Fruit fly (Drosophila melanogaster) whole organism, larva: ENCODE data around the gene CG12974.

ENCODE experiments used
- noc ChIP-seq: fragments of 200-800 bp; sonication (Bioruptor generic); optimal IDR thresholded peaks from 3 replicates; lab custom pipeline; 2019; ENCODE audit warnings: missing biosample characterization, mild to moderate bottlenecking, missing genetic modification characterization, moderate library complexity

The CG12974 gene

DNA sequence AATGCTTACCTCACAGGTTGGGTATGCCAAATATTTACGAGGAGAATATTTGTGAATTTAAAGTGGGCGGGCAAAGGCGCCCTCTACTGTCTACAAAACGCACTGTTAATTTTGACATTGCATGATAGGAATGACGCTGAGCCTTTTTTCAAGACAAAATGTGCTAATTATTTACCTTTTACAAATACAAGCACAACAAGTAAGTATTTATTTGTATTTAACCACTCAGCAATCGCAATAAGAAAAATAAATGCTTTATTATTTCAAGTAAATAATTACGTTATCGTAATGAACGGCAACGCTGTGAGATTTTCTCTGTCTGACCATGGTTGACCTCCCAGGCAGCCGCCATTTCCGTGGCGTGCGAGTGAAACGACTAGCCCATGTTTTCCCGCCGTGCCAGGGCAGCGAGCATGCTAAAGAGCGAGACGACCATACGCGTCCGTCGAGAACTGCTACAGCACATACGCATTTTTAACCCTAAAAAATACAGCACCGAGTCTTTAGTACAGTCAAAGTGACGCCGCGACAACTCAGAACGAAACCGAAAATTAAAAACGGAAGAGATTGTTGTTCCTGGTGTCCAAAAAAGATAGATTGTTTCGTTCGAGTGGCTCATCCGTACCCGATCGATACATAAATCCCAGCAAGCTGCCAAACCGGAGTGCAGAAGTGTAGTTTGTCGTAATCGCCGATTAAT lies at the start of gene CG12974, which contains the start of gene pzg:
Gene CG12974, minus strand, starts transcription at position 324 of the 700 bp plus-strand sequence.
Gene pzg, plus strand, starts transcription at position 461 of the 700 bp plus-strand sequence.
- TF ChIP-seq noc (tag; lab: Kevin White, UChicago) = no peak

- no peak for TF ChIP-seq noc (tag; lab: Kevin White, UChicago)
Observed at dm6 chr3L:21334999-21335631, 49.4 kb upstream of the CG12974 start, which contains the start of gene Tsr1. Tsr1 (plus strand) TSS chr3L:21335215.

DNA sequence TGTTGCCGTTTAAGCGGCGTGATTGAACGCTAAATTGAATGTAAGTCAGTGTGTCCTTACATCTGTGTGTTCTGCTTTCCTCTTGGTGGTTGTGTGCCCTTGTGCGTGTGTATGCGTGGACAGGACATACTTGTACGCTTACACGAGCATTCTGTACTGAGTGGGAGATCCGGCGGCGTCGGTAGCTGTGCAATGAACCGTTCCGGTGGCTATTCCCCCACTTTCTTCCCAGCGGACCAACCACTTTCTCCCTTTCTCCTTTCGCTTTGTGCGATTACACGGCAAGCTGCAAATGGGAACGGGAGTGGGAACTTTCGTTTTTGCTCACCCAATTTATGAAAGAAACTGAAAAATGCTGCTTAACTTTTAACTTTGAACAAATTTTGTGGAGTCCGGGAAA lies 39.0 kb upstream of the CG12974 start:
- no peak for TF ChIP-seq noc (tag; lab: Kevin White, UChicago)

DNA sequence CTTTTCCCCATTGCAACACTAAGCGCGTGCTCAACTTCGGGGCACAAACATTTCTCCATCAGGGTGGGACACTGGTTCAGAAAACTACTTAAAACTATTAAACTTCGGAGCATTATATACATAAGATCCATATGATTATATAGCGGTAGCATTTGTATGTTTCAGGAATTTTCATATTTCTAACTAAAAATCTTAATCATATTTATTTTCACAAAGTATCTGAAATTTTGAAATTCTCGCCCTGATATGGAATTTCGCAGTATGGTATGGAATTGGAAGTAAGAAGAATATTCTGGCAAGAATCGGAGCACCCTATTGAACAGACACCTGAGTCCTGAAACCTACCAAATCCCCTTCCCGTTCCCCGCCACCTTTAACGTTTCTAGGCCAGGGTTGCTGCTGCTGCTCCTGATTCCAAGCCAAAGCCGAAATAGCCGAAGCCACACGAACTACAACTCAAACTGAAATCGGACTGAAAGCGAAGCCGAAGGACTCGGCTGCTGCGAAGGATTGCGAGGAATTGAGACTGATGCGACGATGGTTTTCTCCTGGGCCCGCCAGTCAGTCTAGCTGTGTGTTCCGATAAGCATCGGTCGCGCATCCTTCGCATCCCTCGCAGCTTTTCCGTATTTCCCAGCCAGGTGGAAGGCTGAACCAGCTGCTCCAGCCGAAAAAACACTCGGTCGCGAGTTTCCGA lies 36.2 kb upstream of the CG12974 start:
- TF ChIP-seq noc (tag; lab: Kevin White, UChicago) = no peak

DNA sequence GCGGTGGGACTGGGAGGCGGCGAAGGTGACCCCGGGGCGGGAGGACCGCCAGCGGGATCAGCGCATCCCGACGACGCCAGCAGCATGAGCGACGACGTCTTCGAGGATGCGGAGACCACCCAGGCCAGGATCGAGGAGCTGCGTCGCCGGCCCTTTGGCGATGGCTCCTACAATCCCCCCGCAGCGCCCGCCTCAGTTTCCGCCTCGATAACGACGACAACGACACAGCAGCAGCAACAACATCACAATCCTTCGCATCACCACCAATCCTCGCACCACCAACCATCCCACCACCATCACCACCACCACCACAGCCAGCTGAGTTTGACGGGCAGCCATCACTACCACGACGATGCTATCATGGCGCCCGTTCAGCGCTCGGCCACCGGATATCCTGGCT lies 34.2 kb upstream of the CG12974 start:
- no peak for TF ChIP-seq noc (tag; lab: Kevin White, UChicago)

- no peak for TF ChIP-seq noc (tag; lab: Kevin White, UChicago)
Observed at dm6 chr3L:21319313-21319907, 33.6 kb upstream of the CG12974 start.

dm6 chr3L:21318474-21318873 lies 32.7 kb upstream of the CG12974 start, which contains the start of gene Rab26:
Rab26 (plus strand) TSS chr3L:21318774.
- TF ChIP-seq noc (tag; lab: Kevin White, UChicago) = no peak

DNA sequence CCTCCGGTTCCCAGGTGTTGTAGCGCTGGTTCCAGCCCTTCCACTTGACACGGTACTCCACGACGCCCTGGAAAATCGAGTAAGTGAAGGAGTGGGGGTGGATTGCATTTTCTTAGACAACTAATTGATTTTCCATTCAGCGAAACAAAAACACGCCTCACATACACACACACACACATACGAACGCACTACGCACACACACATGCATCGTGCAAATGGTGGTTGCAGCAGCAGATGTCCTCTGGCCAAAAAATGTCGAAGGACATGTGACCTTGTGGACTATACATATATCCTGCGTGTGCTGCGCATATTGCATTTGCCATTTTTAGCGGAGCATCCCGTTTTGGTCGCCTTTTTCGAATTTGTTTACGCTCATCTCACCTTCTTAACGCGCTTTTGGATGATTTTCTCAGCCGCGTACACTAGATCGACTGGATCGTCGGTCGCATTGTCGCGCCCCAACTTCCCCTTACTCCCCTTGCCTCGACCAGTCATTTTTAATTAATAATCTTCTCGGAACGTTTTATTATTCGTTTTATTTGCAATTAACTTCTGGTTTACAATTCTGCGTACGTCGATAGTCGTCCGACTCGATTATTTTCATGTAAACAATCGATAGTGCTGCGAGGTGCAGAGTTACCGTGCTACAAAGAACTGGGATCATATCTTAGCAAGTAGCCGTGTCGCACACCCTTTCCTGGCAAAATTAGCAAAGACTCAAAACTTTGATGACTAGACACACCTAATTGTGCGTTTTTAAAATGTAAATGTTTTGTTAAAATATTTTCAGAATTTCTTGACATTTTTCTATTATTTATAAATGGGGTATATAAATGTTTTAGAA lies 31.9 kb upstream of the CG12974 start, which contains the start of gene Pc:
Gene Pc, minus strand, starts transcription at position 605 of the 844 bp plus-strand sequence.
- no peak for TF ChIP-seq noc (tag; lab: Kevin White, UChicago)

DNA sequence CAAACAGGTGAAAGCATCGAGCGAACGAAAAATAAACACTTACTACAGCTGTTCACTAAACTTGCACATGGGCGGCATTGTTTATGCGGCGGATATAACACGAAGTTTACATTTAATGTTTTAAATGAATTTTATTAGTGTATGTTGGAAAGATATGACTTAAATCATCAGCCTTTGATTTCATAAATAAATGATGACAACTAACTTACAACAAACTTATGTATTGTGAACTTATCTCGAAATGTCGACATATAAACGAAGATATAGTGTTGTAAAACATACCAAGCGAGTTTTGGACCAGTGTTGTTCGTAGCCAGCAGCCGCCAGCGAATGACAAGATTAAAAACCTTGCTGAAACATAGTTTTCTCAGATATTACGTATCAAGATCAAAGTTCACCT lies 18.6 kb upstream of the CG12974 start, which contains the start of the genes CG11309 and CG7632:
Gene CG11309, minus strand, starts transcription at position 259 of the 400 bp plus-strand sequence.
Gene CG7632, plus strand, starts transcription at position 298 of the 400 bp plus-strand sequence.
- peak; percentile 100 for TF ChIP-seq noc (tag; lab: Kevin White, UChicago)

DNA sequence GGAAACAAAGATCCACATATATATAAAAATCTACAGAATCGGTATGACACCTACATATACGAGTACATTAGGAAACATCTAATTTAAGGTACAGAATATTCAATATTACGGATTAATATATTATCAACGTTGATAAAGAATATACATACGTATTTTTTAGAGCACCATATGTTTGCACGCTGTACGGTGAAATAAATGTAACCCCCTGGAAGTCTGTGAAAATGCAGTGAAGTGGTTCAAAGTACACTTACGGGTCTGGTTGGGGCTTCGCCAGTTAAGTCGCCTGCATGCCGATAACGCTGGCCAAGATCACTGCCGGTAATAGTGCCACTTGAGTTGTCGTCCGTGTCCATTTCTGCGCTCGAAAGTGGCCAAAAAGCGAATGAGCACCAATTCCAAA lies 17.9 kb upstream of the CG12974 start:
- no peak for TF ChIP-seq noc (tag; lab: Kevin White, UChicago)

DNA sequence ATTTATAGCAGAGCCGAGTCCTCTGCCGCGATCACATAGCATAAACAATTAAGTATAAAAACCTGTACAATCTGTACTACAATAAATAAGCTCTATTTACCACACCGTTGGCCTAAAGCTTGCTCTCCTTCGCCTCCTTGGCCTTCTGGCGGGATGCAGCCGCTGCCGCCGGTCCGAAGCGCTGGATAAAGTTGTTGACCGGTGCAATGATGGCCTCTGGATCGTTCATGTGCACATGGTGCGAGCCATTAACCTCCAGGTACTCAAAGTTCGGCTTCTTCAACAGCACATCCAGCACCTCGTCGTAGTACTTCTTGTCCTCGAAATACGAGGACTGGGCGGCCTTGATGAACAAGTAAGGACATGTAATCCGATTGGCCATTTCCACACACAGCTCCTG lies 16.7 kb upstream of the CG12974 start:
- TF ChIP-seq noc (tag; lab: Kevin White, UChicago) = no peak

- TF ChIP-seq noc (tag; lab: Kevin White, UChicago) = no peak
Observed at dm6 chr3L:21301737-21302487, 16.1 kb upstream of the CG12974 start.

DNA sequence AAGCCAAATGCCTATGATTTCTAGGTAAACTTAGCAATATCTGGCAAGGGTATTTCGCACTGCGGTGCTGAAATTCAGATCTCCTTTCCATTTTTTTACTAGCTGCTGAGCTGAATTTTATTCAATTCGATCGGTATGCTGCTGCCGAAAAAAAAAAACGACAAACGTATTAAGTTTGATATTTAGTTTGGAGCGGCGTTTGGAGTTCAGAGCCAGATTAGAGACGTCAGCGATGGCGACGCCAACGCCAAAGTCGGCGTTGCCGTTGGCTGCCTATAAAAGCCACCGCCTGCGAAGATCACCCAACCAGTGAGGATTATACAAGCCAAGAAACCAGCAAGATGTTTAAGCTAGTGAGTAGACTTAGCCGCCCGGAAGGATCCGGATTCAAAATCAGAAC lies 14.5 kb upstream of the CG12974 start, which contains the start of gene Cpr78Cc:
Gene Cpr78Cc, plus strand, starts transcription at position 301 of the 400 bp plus-strand sequence.
- no peak for TF ChIP-seq noc (tag; lab: Kevin White, UChicago)

DNA sequence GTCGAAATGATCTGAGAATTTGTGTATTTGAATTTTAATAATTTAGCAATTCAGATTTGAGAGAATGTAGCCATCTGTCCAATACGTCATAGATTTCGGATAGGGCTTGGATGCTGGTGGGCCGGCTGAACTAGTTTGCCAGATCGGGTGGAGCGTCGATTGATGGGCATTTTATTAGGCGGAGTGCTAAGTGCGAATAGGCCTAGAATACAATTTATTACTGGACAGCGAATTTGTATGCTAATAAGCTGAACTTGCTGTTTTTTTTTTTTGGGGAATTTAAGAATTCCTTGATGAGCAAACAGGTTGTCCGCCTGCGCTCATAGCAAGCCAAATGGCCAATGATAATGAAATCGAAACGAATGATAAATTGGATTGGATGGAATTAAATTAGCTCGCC lies 13.4 kb upstream of the CG12974 start:
- TF ChIP-seq noc (tag; lab: Kevin White, UChicago) = no peak
